Worm (Caenorhabditis elegans): Measurements from ENCODE around the gene exp-1.

The exp-1 gene

ce11 chrII:6179531-6179930, 18.6 kb upstream of the exp-1 start, which contains the start of gene F40H3.1:
TSS of gene F40H3.1 (plus strand) at chrII:6179831.
- no peak for TF ChIP-seq Y22D7AL.16 (tag; optimal IDR thresholded peaks at IDR 0.05)
- no peak for TF ChIP-seq npax-4 (tag; optimal IDR thresholded peaks at IDR 0.05)
- no peak for TF ChIP-seq dmd-4 (tag; optimal IDR thresholded peaks at IDR 0.05; ENCODE audit: borderline replicate concordance)
- TF ChIP-seq gmeb-2 (tag; optimal IDR thresholded peaks at IDR 0.05): no peak
- no peak for TF ChIP-seq ceh-6 (GFP tag; optimal IDR thresholded peaks at IDR 0.05)
- TF ChIP-seq ceh-30 (tag; optimal IDR thresholded peaks at IDR 0.05): no peak
- TF ChIP-seq fax-1 (tag; optimal IDR thresholded peaks at IDR 0.05): no peak
- no peak for TF ChIP-seq tbx-2 (tag; optimal IDR thresholded peaks at IDR 0.05)
- TF ChIP-seq ahr-1 (tag; optimal IDR thresholded peaks at IDR 0.05): no peak
- no peak for TF ChIP-seq dve-1 (tag; optimal IDR thresholded peaks at IDR 0.05)

ce11 chrII:6178743-6179129, 17.8 kb upstream of the exp-1 start:
- no peak for TF ChIP-seq ceh-34 (tag; optimal IDR thresholded peaks at IDR 0.05)

DNA sequence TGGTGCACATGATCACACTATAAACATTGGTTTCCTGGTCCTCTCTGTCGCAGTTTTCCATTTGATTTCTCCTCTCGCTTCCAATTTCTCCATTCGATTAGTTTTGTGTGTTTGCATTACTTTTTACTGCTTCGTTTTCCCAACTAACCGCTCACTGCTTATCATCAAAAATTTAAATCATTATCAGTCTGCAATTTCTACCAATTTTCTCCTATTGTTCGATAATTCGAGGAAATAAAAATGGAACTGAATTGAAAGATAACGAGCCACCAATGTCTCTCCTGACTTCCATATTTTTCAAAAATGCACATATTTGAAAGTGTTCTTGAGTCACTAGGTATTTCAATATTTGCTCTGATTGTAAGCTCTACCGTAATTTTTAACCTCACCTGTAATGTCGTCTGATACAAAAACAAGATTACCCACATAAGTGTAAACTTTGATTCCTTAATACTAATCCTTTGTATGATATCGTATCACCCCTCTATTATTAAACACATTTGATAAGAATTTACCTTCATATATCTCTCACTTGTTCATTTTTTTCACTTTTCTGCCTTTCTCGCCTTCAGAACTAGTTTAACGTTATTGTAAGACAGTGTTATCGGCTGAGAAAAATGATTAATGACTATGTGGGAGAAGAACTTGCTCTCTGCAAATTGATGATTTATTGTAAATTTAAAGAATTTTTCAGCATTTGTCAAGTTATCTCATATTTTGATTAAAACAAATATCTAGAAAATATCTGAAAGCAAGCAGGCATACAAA, 17.3 kb upstream of the exp-1 start:
- TF ChIP-seq ceh-22 (tag; optimal IDR thresholded peaks at IDR 0.05) (no peak), sox-4 (tag; optimal IDR thresholded peaks at IDR 0.05) (no peak), elt-2 (tag; optimal IDR thresholded peaks at IDR 0.05) (peak; percentile 6), unc-3 (GFP tag; conservative IDR thresholded peaks at IDR 0.05) (no peak), unc-3 (tag; optimal IDR thresholded peaks at IDR 0.05) (no peak), syd-9 (tag; optimal IDR thresholded peaks at IDR 0.05) (no peak), ceh-9 (tag; optimal IDR thresholded peaks at IDR 0.05) (no peak), ceh-30 (tag; optimal IDR thresholded peaks at IDR 0.05) (no peak)

ce11 chrII:6176154-6176897, 15.4 kb upstream of the exp-1 start:
- TF ChIP-seq ceh-24 (tag; optimal IDR thresholded peaks at IDR 0.05) (no peak), sdc-2 (tag; optimal IDR thresholded peaks at IDR 0.05) (no peak), ceh-34 (tag; optimal IDR thresholded peaks at IDR 0.05) (no peak), ceh-48 (tag; optimal IDR thresholded peaks at IDR 0.05) (no peak), elt-4 (tag; optimal IDR thresholded peaks at IDR 0.05) (no peak), gmeb-2 (tag; optimal IDR thresholded peaks at IDR 0.05) (no peak)

ce11 chrII:6175027-6175426, 14.1 kb upstream of the exp-1 start:
- TF ChIP-seq unc-42 (tag; optimal IDR thresholded peaks at IDR 0.05) (peak; percentile 12), tbx-2 (tag; optimal IDR thresholded peaks at IDR 0.05) (no peak)

DNA sequence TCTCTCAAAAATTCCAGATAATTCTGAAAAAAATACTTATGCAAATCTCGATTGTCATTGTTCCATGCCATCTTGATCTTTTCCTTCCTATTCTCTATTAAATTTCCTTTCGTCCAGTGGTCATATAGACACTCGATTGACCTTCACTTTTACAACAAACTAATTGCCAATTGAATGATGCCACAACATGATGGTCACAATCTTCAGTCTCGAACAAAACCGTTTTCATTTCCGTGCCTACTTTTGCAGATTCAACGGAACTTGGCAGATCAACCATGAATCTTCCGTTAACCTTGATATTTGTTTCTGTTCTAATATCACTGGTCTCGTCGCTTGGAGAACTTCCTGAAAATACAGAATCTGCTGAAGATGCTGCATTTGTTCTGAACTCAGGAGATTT, 12.5 kb upstream of the exp-1 start, which contains the start of gene F40H3.2:
F40H3.2 (plus strand) TSS at position 250 of the 400 bp plus-strand sequence.
- no peak for TF ChIP-seq T23F11.4 (GFP tag; optimal IDR thresholded peaks at IDR 0.05)
- TF ChIP-seq tbx-7 (tag; optimal IDR thresholded peaks at IDR 0.05): no peak
- no peak for TF ChIP-seq ets-4 (tag; optimal IDR thresholded peaks at IDR 0.05)
- TF ChIP-seq ttx-3 (tag; optimal IDR thresholded peaks at IDR 0.05): no peak
- TF ChIP-seq sox-2 (GFP tag; IDR thresholded peaks at IDR 0.05): no peak
- TF ChIP-seq lim-6 (tag; optimal IDR thresholded peaks at IDR 0.05): no peak
- no peak for TF ChIP-seq nhr-11 (tag; optimal IDR thresholded peaks at IDR 0.05)
- no peak for TF ChIP-seq C08G9.2 (tag; optimal IDR thresholded peaks at IDR 0.05)
- no peak for TF ChIP-seq zip-5 (tag; optimal IDR thresholded peaks at IDR 0.05)
- no peak for TF ChIP-seq ztf-16 (tag; optimal IDR thresholded peaks at IDR 0.05)
- no peak for TF ChIP-seq unc-86 (tag; optimal IDR thresholded peaks at IDR 0.05)

All from whole organism, late embryonic.